Fruit fly (Drosophila melanogaster) whole organism, pupa: ENCODE results near the gene CG17193.

Experiments used
- CG32121 ChIP-seq: fragments of 200-800 bp; sonication (Bioruptor generic); IDR thresholded peaks from 2 replicates; pipeline ENCODE4 v1.3.6; 2022; ENCODE audit warnings: missing biosample characterization, missing genetic modification characterization
- CG8301 ChIP-seq: fragments of 200-800 bp; sonication (Bioruptor generic); optimal IDR thresholded peaks from 2 replicates; lab custom pipeline; 2018; ENCODE audit warnings: missing biosample characterization, mild to moderate bottlenecking, missing genetic modification characterization
- CG9948 ChIP-seq: fragments of 200-800 bp; sonication (Bioruptor generic); optimal IDR thresholded peaks from 2 replicates; lab custom pipeline; 2018; ENCODE audit warnings: missing biosample characterization, mild to moderate bottlenecking, missing genetic modification characterization, moderate library complexity
- D1 ChIP-seq: fragments of 200-800 bp; sonication (Bioruptor generic); optimal IDR thresholded peaks from 2 replicates; lab custom pipeline; 2018; ENCODE audit warnings: missing biosample characterization, mild to moderate bottlenecking, missing genetic modification characterization, moderate library complexity
- EcR ChIP-seq: fragments of 200-800 bp; sonication (Bioruptor generic); optimal IDR thresholded peaks from 3 replicates; lab custom pipeline; 2019; ENCODE audit warnings: missing biosample characterization, missing genetic modification characterization, mild to moderate bottlenecking, moderate library complexity, missing genetic modification reagents
- Snoo ChIP-seq: fragments of 200-800 bp; sonication (Bioruptor generic); optimal IDR thresholded peaks from 3 replicates; lab custom pipeline; 2017; ENCODE audit warnings: missing biosample characterization, mild to moderate bottlenecking, missing genetic modification characterization, inconsistent platforms
- fd96Ca ChIP-seq: fragments of 200-800 bp; sonication (Bioruptor generic); IDR thresholded peaks from 3 replicates; pipeline ENCODE4 v1.3.6; 2022; ENCODE audit warnings: missing biosample characterization, missing genetic modification characterization
- gl ChIP-seq: fragments of 200-800 bp; sonication (Bioruptor generic); optimal IDR thresholded peaks from 2 replicates; lab custom pipeline; 2018; ENCODE audit warnings: missing biosample characterization, mild to moderate bottlenecking, missing genetic modification characterization

DNA sequence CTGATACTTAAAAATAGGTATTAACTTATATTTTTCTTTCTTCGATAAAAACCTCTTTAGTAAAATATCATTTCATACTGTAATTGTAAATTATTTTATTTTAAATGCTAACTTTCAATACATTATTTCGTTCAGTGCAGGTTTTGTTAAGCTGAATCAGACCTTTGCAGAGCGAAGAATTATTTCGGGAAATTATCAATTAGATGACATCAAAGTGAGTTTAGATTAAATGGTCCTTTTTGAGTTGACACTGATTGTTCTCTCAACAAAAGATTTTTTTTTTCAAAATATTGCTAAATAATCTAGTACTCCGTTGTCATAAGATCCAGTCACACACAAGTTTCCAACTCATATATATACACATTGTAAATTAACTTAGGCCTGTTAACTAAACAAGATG lies 13.4 kb downstream of the CG17193 start, which contains the start of the genes CG33934 and Indy-2:
- TF ChIP-seq CG8301 (tag; lab: Kevin White, UChicago) (no peak), gl (no peak), D1 (tag; lab: Kevin White, UChicago) (no peak), CG32121 (no peak), Snoo (tag; lab: Kevin White, UChicago) (no peak), EcR (GFP tag; lab: Kevin White, UChicago) (no peak), fd96Ca (GFP tag; lab: Robert Waterston, UW) (no peak), CG9948 (no peak)
